Worm (Caenorhabditis elegans) whole organism, L2 larva: ENCODE results near the gene srz-20.

Experiments
- ZK546.5 ChIP-seq: sonication (generic microtip); optimal IDR thresholded peaks from 2 replicates; lab custom pipeline; 2017; ENCODE audit warnings: missing biosample characterization, missing genetic modification characterization
- alr-1 ChIP-seq: fragments of 150-350 bp; optimal IDR thresholded peaks from 2 replicates; lab custom pipeline; 2014; ENCODE audit warnings: missing biosample characterization, missing genetic modification characterization
- aly-2 ChIP-seq: fragments of 150-350 bp; optimal IDR thresholded peaks from 2 replicates; lab custom pipeline; 2014; ENCODE audit warnings: missing biosample characterization, missing genetic modification characterization
- ama-1 ChIP-seq: fragments of 150-350 bp; optimal IDR thresholded peaks from 2 replicates; lab custom pipeline; 2018; ENCODE audit warnings: inconsistent platforms
- ceh-16 ChIP-seq: fragments of 150-350 bp; optimal IDR thresholded peaks from 2 replicates; lab custom pipeline; 2014; ENCODE audit warnings: missing biosample characterization, missing genetic modification characterization
- ceh-82 ChIP-seq: fragments of 150-350 bp; optimal IDR thresholded peaks from 2 replicates; lab custom pipeline; 2014; ENCODE audit warnings: missing biosample characterization, missing genetic modification characterization
- elt-1 ChIP-seq: fragments of 150-350 bp; optimal IDR thresholded peaks from 2 replicates; lab custom pipeline; 2014; ENCODE audit warnings: missing biosample characterization, missing genetic modification characterization
- fos-1 ChIP-seq: fragments of 150-350 bp; optimal IDR thresholded peaks from 2 replicates; lab custom pipeline; 2014; ENCODE audit warnings: missing biosample characterization, missing genetic modification characterization
- nhr-11 ChIP-seq: fragments of 150-350 bp; optimal IDR thresholded peaks from 2 replicates; lab custom pipeline; 2014; ENCODE audit warnings: missing biosample characterization, missing genetic modification characterization
- nhr-23 ChIP-seq: fragments of 150-350 bp; optimal IDR thresholded peaks from 2 replicates; lab custom pipeline; 2014; ENCODE audit warnings: missing biosample characterization, missing genetic modification reagents, missing genetic modification characterization
- nhr-237 ChIP-seq: fragments of 150-350 bp; optimal IDR thresholded peaks from 2 replicates; lab custom pipeline; 2014; ENCODE audit warnings: missing biosample characterization, missing genetic modification characterization
- skn-1 ChIP-seq: sonication (generic microtip); optimal IDR thresholded peaks from 2 replicates; lab custom pipeline; 2017; ENCODE audit warnings: missing biosample characterization, missing genetic modification characterization
- snpc-4 ChIP-seq: fragments of 150-350 bp; optimal IDR thresholded peaks from 2 replicates; lab custom pipeline; 2014; ENCODE audit warnings: missing biosample characterization, missing genetic modification characterization
- unc-62 ChIP-seq: fragments of 150-350 bp; optimal IDR thresholded peaks from 2 replicates; lab custom pipeline; 2014; ENCODE audit warnings: missing biosample characterization, missing genetic modification reagents, missing genetic modification characterization

DNA sequence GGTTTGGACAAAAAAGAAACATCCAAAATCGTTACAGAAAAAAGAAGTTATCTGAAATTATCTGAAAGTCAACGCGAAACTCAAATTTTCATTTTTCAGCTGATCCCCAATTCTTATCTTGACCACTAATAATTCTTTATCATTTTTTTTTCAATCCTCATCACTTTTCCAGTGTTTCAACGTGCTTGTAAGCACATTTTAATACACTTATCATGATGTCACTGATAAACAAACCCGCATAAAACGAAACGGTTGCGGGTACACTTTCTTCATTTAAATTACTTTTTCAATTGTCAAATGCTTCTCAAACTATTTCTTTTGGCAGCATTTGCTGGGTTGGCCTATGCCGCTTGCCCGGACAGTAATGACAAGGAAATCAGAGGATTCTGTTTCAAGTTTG is 6.5 kb downstream of the srz-20 start, which contains the start of gene clec-67:
- TF ChIP-seq fos-1 (peak; percentile 79), nhr-11 (tag; lab: Kevin White, UChicago) (no peak), alr-1 (tag; lab: Kevin White, UChicago) (no peak), nhr-237 (tag; lab: Kevin White, UChicago) (no peak), unc-62 (GFP tag; lab: Kevin White, UChicago) (no peak), nhr-23 (tag; lab: Kevin White, UChicago) (no peak), aly-2 (tag; lab: Kevin White, UChicago) (no peak), snpc-4 (tag; lab: Kevin White, UChicago) (no peak), ama-1 (lab: Kevin White, UChicago) (no peak), ZK546.5 (tag; lab: Kevin White, UChicago) (no peak), ceh-16 (no peak), elt-1 (tag; lab: Kevin White, UChicago) (no peak), ceh-82 (tag; lab: Kevin White, UChicago) (no peak), skn-1 (no peak)
